Fruit fly (Drosophila melanogaster) whole organism, embryonic: Measurements from ENCODE around the gene Lipt2.

Experiments
- CG11456 ChIP-seq: fragments of 200-800 bp; sonication (Bioruptor generic); IDR thresholded peaks from 3 replicates; pipeline ENCODE4 v1.3.6; 2022; ENCODE audit warnings: missing biosample characterization, missing genetic modification characterization
- CG11696 ChIP-seq: fragments of 200-800 bp; sonication (Bioruptor generic); IDR thresholded peaks from 2 replicates; pipeline ENCODE4 v1.3.6; 2022; ENCODE audit warnings: missing biosample characterization, missing genetic modification characterization
- CG11723 ChIP-seq: fragments of 200-800 bp; sonication (Bioruptor generic); optimal IDR thresholded peaks from 2 replicates; lab custom pipeline; 2017; ENCODE audit warnings: missing biosample characterization, mild to moderate bottlenecking, missing genetic modification characterization
- CG12236 ChIP-seq: fragments of 200-800 bp; sonication (Bioruptor generic); optimal IDR thresholded peaks from 2 replicates; lab custom pipeline; 2016; ENCODE audit warnings: missing biosample characterization, missing genetic modification characterization
- CG15479 ChIP-seq: fragments of 200-800 bp; sonication (Bioruptor generic); optimal IDR thresholded peaks from 3 replicates; lab custom pipeline; 2019; ENCODE audit warnings: missing biosample characterization, mild to moderate bottlenecking, missing genetic modification characterization, moderate library complexity
- CG15514 ChIP-seq: fragments of 200-800 bp; sonication (Bioruptor generic); optimal IDR thresholded peaks from 3 replicates; lab custom pipeline; 2017; ENCODE audit warnings: missing biosample characterization, missing genetic modification characterization, mild to moderate bottlenecking, moderate library complexity, missing genetic modification reagents
- CG16813 ChIP-seq: fragments of 200-800 bp; sonication (Bioruptor generic); IDR thresholded peaks from 3 replicates; pipeline ENCODE4 v1.3.6; 2022; ENCODE audit warnings: missing biosample characterization, missing genetic modification characterization; ENCODE audit not compliant: partially characterized antibody
- CG1792 ChIP-seq: fragments of 200-800 bp; sonication (Bioruptor generic); optimal IDR thresholded peaks from 2 replicates; lab custom pipeline; 2016; ENCODE audit warnings: missing biosample characterization, missing genetic modification characterization
- CG18599 ChIP-seq: fragments of 200-800 bp; sonication (Bioruptor generic); optimal IDR thresholded peaks from 3 replicates; lab custom pipeline; 2017; ENCODE audit warnings: missing biosample characterization, missing genetic modification characterization, mild to moderate bottlenecking, moderate library complexity, missing genetic modification reagents
- CG2129 ChIP-seq: fragments of 200-800 bp; sonication (Bioruptor generic); IDR thresholded peaks from 2 replicates; pipeline ENCODE4 v1.3.6; 2022; ENCODE audit warnings: missing biosample characterization, missing genetic modification characterization; ENCODE audit not compliant: partially characterized antibody
- CG2199 ChIP-seq: fragments of 200-800 bp; sonication (Bioruptor generic); IDR thresholded peaks from 3 replicates; pipeline ENCODE4 v1.3.6; 2022; ENCODE audit warnings: missing biosample characterization, missing genetic modification characterization
- CG2712 ChIP-seq: fragments of 200-800 bp; optimal IDR thresholded peaks from 3 replicates; lab custom pipeline; 2019; ENCODE audit warnings: missing biosample characterization, mild to moderate bottlenecking, missing genetic modification characterization, moderate library complexity
- CG2889 ChIP-seq: fragments of 200-800 bp; sonication (Bioruptor generic); IDR thresholded peaks from 3 replicates; pipeline ENCODE4 v1.3.6; 2022; ENCODE audit warnings: missing biosample characterization, missing genetic modification characterization
- CG3281 ChIP-seq: fragments of 200-800 bp; sonication (Bioruptor generic); optimal IDR thresholded peaks from 3 replicates; lab custom pipeline; 2017; ENCODE audit warnings: missing biosample characterization, mild to moderate bottlenecking, missing genetic modification characterization
- CG33213 ChIP-seq: fragments of 200-800 bp; sonication (Bioruptor generic); optimal IDR thresholded peaks from 3 replicates; lab custom pipeline; 2016; ENCODE audit warnings: missing biosample characterization, missing genetic modification characterization
- CG34376 ChIP-seq: fragments of 200-800 bp; sonication (Bioruptor generic); optimal IDR thresholded peaks from 2 replicates; lab custom pipeline; 2018; ENCODE audit warnings: missing biosample characterization, mild to moderate bottlenecking, missing genetic modification characterization
- CG4820 ChIP-seq: fragments of 200-800 bp; sonication (Bioruptor generic); optimal IDR thresholded peaks from 3 replicates; lab custom pipeline; 2016; ENCODE audit warnings: missing biosample characterization, missing genetic modification characterization
- CG5245 ChIP-seq: fragments of 200-800 bp; sonication (Bioruptor generic); optimal IDR thresholded peaks from 3 replicates; lab custom pipeline; 2016; ENCODE audit warnings: missing biosample characterization, missing genetic modification characterization
- CG6175 ChIP-seq: fragments of 200-800 bp; sonication (Bioruptor generic); IDR thresholded peaks from 3 replicates; pipeline ENCODE4 v1.3.6; 2022; ENCODE audit warnings: missing biosample characterization, missing genetic modification characterization
- CG8359 ChIP-seq: fragments of 200-800 bp; sonication (Bioruptor generic); optimal IDR thresholded peaks from 2 replicates; lab custom pipeline; 2017; ENCODE audit warnings: missing biosample characterization, mild to moderate bottlenecking, missing genetic modification characterization, borderline replicate concordance
- CG9437 ChIP-seq: fragments of 200-800 bp; sonication (Bioruptor generic); optimal IDR thresholded peaks from 2 replicates; lab custom pipeline; 2018; ENCODE audit warnings: missing biosample characterization, mild to moderate bottlenecking, missing genetic modification characterization
- D19B ChIP-seq: fragments of 200-800 bp; sonication (Bioruptor generic); optimal IDR thresholded peaks from 2 replicates; lab custom pipeline; 2017; ENCODE audit warnings: missing biosample characterization, mild to moderate bottlenecking, missing genetic modification characterization
- Dek ChIP-seq: fragments of 200-800 bp; sonication (Bioruptor generic); optimal IDR thresholded peaks from 3 replicates; lab custom pipeline; 2019; ENCODE audit warnings: missing biosample characterization, mild to moderate bottlenecking, missing genetic modification characterization, moderate library complexity
- Eip74EF ChIP-seq, 2 experiments: fragments of 200-800 bp in 1 of 2; fragments of >200 bp in 1 of 2; sonication (Bioruptor generic) in 1 of 2; optimal IDR thresholded peaks; 2 replicates each; lab custom pipeline; 2017 to 2019; ENCODE audit warnings: missing biosample characterization in 2 of 2, missing genetic modification characterization in 2 of 2, mild to moderate bottlenecking in 1 of 2, moderate library complexity in 1 of 2
- Ets97D ChIP-seq: fragments of 200-800 bp; sonication (Bioruptor generic); optimal IDR thresholded peaks from 3 replicates; lab custom pipeline; 2016; ENCODE audit warnings: missing biosample characterization, missing genetic modification characterization
- Fer1 ChIP-seq: fragments of 200-800 bp; sonication (Bioruptor generic); optimal IDR thresholded peaks from 2 replicates; lab custom pipeline; 2017; ENCODE audit warnings: missing biosample characterization, mild to moderate bottlenecking, missing genetic modification characterization
- H2.0 ChIP-seq: fragments of 200-800 bp; sonication (Bioruptor generic); IDR thresholded peaks from 2 replicates; pipeline ENCODE4 v1.3.6; 2022; ENCODE audit warnings: missing biosample characterization, missing genetic modification characterization
- HLH4C ChIP-seq: fragments of 200-800 bp; sonication (Bioruptor generic); IDR thresholded peaks from 3 replicates; pipeline ENCODE4 v1.3.6; 2022; ENCODE audit warnings: missing biosample characterization, missing genetic modification characterization; ENCODE audit not compliant: partially characterized antibody
- MESR4 ChIP-seq: fragments of 200-800 bp; sonication (Bioruptor generic); optimal IDR thresholded peaks from 2 replicates; lab custom pipeline; 2018; ENCODE audit warnings: missing biosample characterization, mild to moderate bottlenecking, missing genetic modification characterization, moderate library complexity
- Poxn ChIP-seq: fragments of 200-800 bp; sonication (Bioruptor generic); IDR thresholded peaks from 2 replicates; pipeline ENCODE4 v1.3.6; 2022; ENCODE audit warnings: missing biosample characterization, missing genetic modification characterization
- Ptx1 ChIP-seq: fragments of 200-800 bp; sonication (Bioruptor generic); IDR thresholded peaks from 2 replicates; pipeline ENCODE4 v1.3.6; 2022; ENCODE audit warnings: missing biosample characterization, missing genetic modification characterization
- Stat92E ChIP-seq, 3 experiments: fragments of >200 bp in 2 of 3; fragments of 200-800 bp in 1 of 3; sonication (Bioruptor generic) in 1 of 3; optimal IDR thresholded peaks; 2 replicates each; lab custom pipeline; 2017 to 2019; ENCODE audit warnings: missing biosample characterization in 3 of 3, missing genetic modification characterization in 3 of 3, mild to moderate bottlenecking in 1 of 3, moderate library complexity in 1 of 3
- aop ChIP-seq: fragments of 200-800 bp; sonication (Bioruptor generic); IDR thresholded peaks from 2 replicates; pipeline ENCODE4 v1.3.6; 2022; ENCODE audit warnings: missing biosample characterization, missing genetic modification characterization
- bab2 ChIP-seq: fragments of 200-800 bp; sonication (Bioruptor generic); optimal IDR thresholded peaks from 2 replicates; lab custom pipeline; 2016; ENCODE audit warnings: missing biosample characterization, missing genetic modification characterization
- cg ChIP-seq: fragments of 200-800 bp; sonication (Bioruptor generic); optimal IDR thresholded peaks from 3 replicates; lab custom pipeline; 2019; ENCODE audit warnings: missing biosample characterization, mild to moderate bottlenecking, missing genetic modification characterization, moderate library complexity
- croc ChIP-seq: fragments of 200-800 bp; sonication (Bioruptor generic); conservative IDR thresholded peaks from 3 replicates; pipeline ENCODE4 v1.3.6; 2022; ENCODE audit warnings: missing biosample characterization, missing genetic modification characterization
- emc ChIP-seq: fragments of 200-800 bp; sonication (Bioruptor generic); optimal IDR thresholded peaks from 2 replicates; lab custom pipeline; 2016; ENCODE audit warnings: missing biosample characterization, missing genetic modification characterization
- exex ChIP-seq: fragments of 200-800 bp; sonication (Bioruptor generic); optimal IDR thresholded peaks from 4 replicates; lab custom pipeline; 2018; ENCODE audit warnings: missing biosample characterization, mild to moderate bottlenecking, missing genetic modification characterization, moderate library complexity
- eyg ChIP-seq: fragments of 200-800 bp; sonication (Bioruptor generic); optimal IDR thresholded peaks from 3 replicates; lab custom pipeline; 2016; ENCODE audit warnings: missing biosample characterization, missing genetic modification characterization
- ftz-f1 ChIP-seq: fragments of 200-800 bp; sonication (Bioruptor generic); optimal IDR thresholded peaks from 2 replicates; lab custom pipeline; 2016; ENCODE audit warnings: missing biosample characterization, missing genetic modification characterization
- fu2 ChIP-seq: fragments of 200-800 bp; sonication (Bioruptor generic); optimal IDR thresholded peaks from 2 replicates; lab custom pipeline; 2016; ENCODE audit warnings: missing biosample characterization, missing genetic modification characterization
- grn ChIP-seq: fragments of 200-800 bp; sonication (Bioruptor generic); optimal IDR thresholded peaks from 3 replicates; lab custom pipeline; 2017; ENCODE audit warnings: missing biosample characterization, missing genetic modification characterization
- jing ChIP-seq: fragments of 200-800 bp; sonication (Bioruptor generic); optimal IDR thresholded peaks from 2 replicates; lab custom pipeline; 2018; ENCODE audit warnings: missing biosample characterization, mild to moderate bottlenecking, missing genetic modification characterization
- mld ChIP-seq: fragments of 200-800 bp; sonication (Bioruptor generic); IDR thresholded peaks from 3 replicates; pipeline ENCODE4 v1.3.6; 2022; ENCODE audit warnings: missing biosample characterization, missing genetic modification characterization; ENCODE audit not compliant: partially characterized antibody
- pros ChIP-seq: fragments of 200-800 bp; sonication (Bioruptor generic); optimal IDR thresholded peaks from 3 replicates; lab custom pipeline; 2019; ENCODE audit warnings: missing biosample characterization, mild to moderate bottlenecking, missing genetic modification characterization, moderate library complexity
- row ChIP-seq: fragments of 200-800 bp; sonication (Bioruptor generic); IDR thresholded peaks from 3 replicates; pipeline ENCODE4 v1.3.6; 2022; ENCODE audit warnings: missing biosample characterization, missing genetic modification characterization
- sd ChIP-seq: fragments of 200-800 bp; sonication (Bioruptor generic); optimal IDR thresholded peaks from 3 replicates; lab custom pipeline; 2018; ENCODE audit warnings: missing biosample characterization, mild to moderate bottlenecking, missing genetic modification characterization, moderate library complexity
- sqz ChIP-seq: fragments of 200-800 bp; sonication (Bioruptor generic); optimal IDR thresholded peaks from 3 replicates; lab custom pipeline; 2018; ENCODE audit warnings: missing biosample characterization, mild to moderate bottlenecking, missing genetic modification characterization
- tio ChIP-seq: fragments of 200-800 bp; sonication (Bioruptor generic); optimal IDR thresholded peaks from 2 replicates; lab custom pipeline; 2017; ENCODE audit warnings: missing biosample characterization, missing genetic modification characterization, inconsistent platforms
- zen ChIP-seq: fragments of 200-800 bp; sonication (Bioruptor generic); optimal IDR thresholded peaks from 3 replicates; lab custom pipeline; 2018; ENCODE audit warnings: missing biosample characterization, mild to moderate bottlenecking, missing genetic modification characterization, moderate library complexity
- zf30C ChIP-seq: fragments of 200-800 bp; sonication (Bioruptor generic); optimal IDR thresholded peaks from 3 replicates; lab custom pipeline; 2018; ENCODE audit warnings: missing biosample characterization, mild to moderate bottlenecking, missing genetic modification characterization

The Lipt2 gene

dm6 chr3R:4445083-4445482 lies 8.0 kb upstream of the Lipt2 start (continued):
- TF ChIP-seq ftz-f1 (GFP tag; lab: Kevin White, UChicago) (no peak), cg (GFP tag; lab: Kevin White, UChicago) (peak; percentile 35), Poxn (GFP tag; lab: Robert Waterston, UW) (no peak), zen (tag; lab: Kevin White, UChicago) (no peak), pros (GFP tag; lab: Kevin White, UChicago) (no peak), croc (no peak), CG4820 (GFP tag; lab: Kevin White, UChicago) (no peak), Ets97D (GFP tag; lab: Kevin White, UChicago) (no peak), CG9437 (peak; percentile 74), CG34376 (GFP tag; lab: Kevin White, UChicago) (peak; percentile 1), CG18599 (GFP tag; lab: Kevin White, UChicago) (no peak), H2.0 (GFP tag; lab: Robert Waterston, UW) (no peak), CG11696 (no peak), CG3281 (GFP tag; lab: Kevin White, UChicago) (no peak), CG11723 (GFP tag; lab: Kevin White, UChicago) (no peak), CG15514 (GFP tag; lab: Kevin White, UChicago) (no peak), CG2712 (no peak), tio (GFP tag; lab: Kevin White, UChicago) (no peak), sd (tag; lab: Kevin White, UChicago) (peak; percentile 27), CG1792 (GFP tag; lab: Kevin White, UChicago) (no peak), Ptx1 (GFP tag; lab: Robert Waterston, UW) (no peak), CG16813 (GFP tag; lab: Robert Waterston, UW) (no peak), CG2199 (GFP tag; lab: Robert Waterston, UW) (no peak), aop (GFP tag; lab: Robert Waterston, UW) (no peak), emc (no peak), grn (GFP tag; lab: Kevin White, UChicago) (peak; percentile 60), sqz (GFP tag; lab: Kevin White, UChicago) (no peak), CG2129 (GFP tag; lab: Robert Waterston, UW) (no peak), D19B (peak; percentile 24), MESR4 (GFP tag; lab: Kevin White, UChicago) (no peak), bab2 (GFP tag; lab: Kevin White, UChicago) (no peak), CG11456 (GFP tag; lab: Robert Waterston, UW) (no peak), row (GFP tag; lab: Robert Waterston, UW) (no peak), exex (tag; lab: Kevin White, UChicago) (peak; percentile 57), HLH4C (GFP tag; lab: Robert Waterston, UW) (peak; percentile 68), CG33213 (no peak), Fer1 (GFP tag; lab: Kevin White, UChicago) (peak; percentile 31), CG15479 (GFP tag; lab: Kevin White, UChicago) (peak; percentile 83), CG6175 (no peak), fu2 (GFP tag; lab: Kevin White, UChicago) (no peak), Stat92E (GFP tag; optimal IDR thresholded peaks at IDR 0.05; lab: Kevin White, UChicago) (no peak), eyg (GFP tag; lab: Kevin White, UChicago) (no peak), CG2889 (GFP tag; lab: Robert Waterston, UW) (no peak), mld (GFP tag; lab: Robert Waterston, UW) (0 out of 3 replicates have a peak, but pooled peaks have one; percentile 42), CG8359 (GFP tag; lab: Kevin White, UChicago) (no peak), CG5245 (GFP tag; lab: Kevin White, UChicago) (no peak), jing (no peak), zf30C (GFP tag; lab: Kevin White, UChicago) (no peak), Dek (tag; lab: Kevin White, UChicago) (no peak), CG12236 (no peak), Eip74EF (GFP tag; optimal IDR thresholded peaks at IDR 0.05; lab: Kevin White, UChicago) (no peak)
